Fruit fly (Drosophila melanogaster) whole organism, pupa: ENCODE measurements around the gene Mi-2.
A peak's percentile ranks its signal among the peaks of the same experiment; 100 is the strongest.

ENCODE experiments used
- CG10348 ChIP-seq: fragments of 200-800 bp; sonication (Bioruptor generic); IDR thresholded peaks from 2 replicates; pipeline ENCODE4 v1.3.6; 2022; ENCODE audit warnings: missing biosample characterization, missing genetic modification characterization
- CG12605 ChIP-seq: fragments of 200-800 bp; sonication (Bioruptor generic); IDR thresholded peaks from 2 replicates; pipeline ENCODE4 v1.3.6; 2022; ENCODE audit warnings: missing biosample characterization, missing genetic modification characterization
- CG13204 ChIP-seq: fragments of 200-800 bp; sonication (Bioruptor generic); optimal IDR thresholded peaks from 2 replicates; lab custom pipeline; 2018; ENCODE audit warnings: missing biosample characterization, mild to moderate bottlenecking, missing genetic modification characterization, moderate library complexity
- CG15710 ChIP-seq: fragments of 200-800 bp; sonication (Bioruptor generic); optimal IDR thresholded peaks from 2 replicates; lab custom pipeline; 2018; ENCODE audit warnings: missing biosample characterization, mild to moderate bottlenecking, missing genetic modification characterization, moderate library complexity
- CG32121 ChIP-seq: fragments of 200-800 bp; sonication (Bioruptor generic); IDR thresholded peaks from 2 replicates; pipeline ENCODE4 v1.3.6; 2022; ENCODE audit warnings: missing biosample characterization, missing genetic modification characterization
- CG34367 ChIP-seq: fragments of 200-800 bp; sonication (Bioruptor generic); optimal IDR thresholded peaks from 2 replicates; lab custom pipeline; 2018; ENCODE audit warnings: missing biosample characterization, mild to moderate bottlenecking, missing genetic modification characterization
- CG4496 ChIP-seq: fragments of 200-800 bp; sonication (Bioruptor generic); IDR thresholded peaks from 3 replicates; pipeline ENCODE4 v1.3.6; 2022; ENCODE audit warnings: missing biosample characterization, missing genetic modification characterization
- CG8159 ChIP-seq: fragments of 200-800 bp; sonication (Bioruptor generic); optimal IDR thresholded peaks from 3 replicates; lab custom pipeline; 2018; ENCODE audit warnings: missing biosample characterization, mild to moderate bottlenecking, missing genetic modification characterization, moderate library complexity
- CG8301 ChIP-seq: fragments of 200-800 bp; sonication (Bioruptor generic); optimal IDR thresholded peaks from 2 replicates; lab custom pipeline; 2018; ENCODE audit warnings: missing biosample characterization, mild to moderate bottlenecking, missing genetic modification characterization
- CG9948 ChIP-seq: fragments of 200-800 bp; sonication (Bioruptor generic); optimal IDR thresholded peaks from 2 replicates; lab custom pipeline; 2018; ENCODE audit warnings: missing biosample characterization, mild to moderate bottlenecking, missing genetic modification characterization, moderate library complexity
- EcR ChIP-seq: fragments of 200-800 bp; sonication (Bioruptor generic); optimal IDR thresholded peaks from 3 replicates; lab custom pipeline; 2019; ENCODE audit warnings: missing biosample characterization, missing genetic modification characterization, mild to moderate bottlenecking, moderate library complexity, missing genetic modification reagents
- Pif1A ChIP-seq: fragments of 200-800 bp; sonication (Bioruptor generic); optimal IDR thresholded peaks from 3 replicates; lab custom pipeline; 2016; ENCODE audit warnings: missing biosample characterization, missing genetic modification characterization
- Pif1B ChIP-seq: fragments of 200-800 bp; sonication (Bioruptor generic); optimal IDR thresholded peaks from 3 replicates; lab custom pipeline; 2016; ENCODE audit warnings: missing biosample characterization, missing genetic modification characterization
- Snoo ChIP-seq: fragments of 200-800 bp; sonication (Bioruptor generic); optimal IDR thresholded peaks from 3 replicates; lab custom pipeline; 2017; ENCODE audit warnings: missing biosample characterization, mild to moderate bottlenecking, missing genetic modification characterization, inconsistent platforms

- no peak for TF ChIP-seq CG34367 (tag; lab: Kevin White, UChicago)
- TF ChIP-seq CG8159 = no peak
- no peak for TF ChIP-seq CG15710
- peak; percentile 5 for TF ChIP-seq EcR (GFP tag; lab: Kevin White, UChicago)
- peak; percentile 44; the same call in 1 of the 3 replicates for TF ChIP-seq CG4496 (GFP tag; lab: Robert Waterston, UW)
- TF ChIP-seq CG32121 (GFP tag; lab: Robert Waterston, UW) = no peak
- no peak for TF ChIP-seq CG12605 (GFP tag; lab: Robert Waterston, UW)
- TF ChIP-seq CG9948 (tag; lab: Kevin White, UChicago) = no peak
- no peak for TF ChIP-seq Snoo
- TF ChIP-seq CG10348 (GFP tag; lab: Robert Waterston, UW) = no peak
- TF ChIP-seq Pif1A (GFP tag; lab: Kevin White, UChicago) = no peak
- no peak for TF ChIP-seq CG8301
- TF ChIP-seq CG13204 (GFP tag; lab: Kevin White, UChicago) = no peak
- TF ChIP-seq Pif1B (GFP tag; lab: Kevin White, UChicago) = no peak
These were observed 4.8 kb upstream of the Mi-2 start, which contains the start of gene Rpn1 for dm6 chr3L:19914833-19915232.
